Fruit fly (Drosophila melanogaster) whole organism, embryonic: Measurements from ENCODE around the gene eIF1.

Experiments
- CG10321 ChIP-seq: fragments of 200-800 bp; sonication (Bioruptor generic); IDR thresholded peaks from 2 replicates; pipeline ENCODE4 v1.3.6; 2022; ENCODE audit warnings: missing biosample characterization, missing genetic modification characterization
- CG14710 ChIP-seq: fragments of 200-800 bp; sonication (Bioruptor generic); optimal IDR thresholded peaks from 3 replicates; lab custom pipeline; 2019; ENCODE audit warnings: missing biosample characterization, mild to moderate bottlenecking, missing genetic modification characterization, moderate library complexity
- CG15479 ChIP-seq: fragments of 200-800 bp; sonication (Bioruptor generic); optimal IDR thresholded peaks from 3 replicates; lab custom pipeline; 2019; ENCODE audit warnings: missing biosample characterization, mild to moderate bottlenecking, missing genetic modification characterization, moderate library complexity
- CG16815 ChIP-seq: fragments of 200-800 bp; sonication (Bioruptor generic); optimal IDR thresholded peaks from 3 replicates; lab custom pipeline; 2017; ENCODE audit warnings: missing biosample characterization, mild to moderate bottlenecking, missing genetic modification characterization
- CG16863 ChIP-seq: fragments of 200-800 bp; sonication (Bioruptor generic); optimal IDR thresholded peaks from 3 replicates; lab custom pipeline; 2016; ENCODE audit warnings: missing biosample characterization, missing genetic modification characterization
- CG17612 ChIP-seq: fragments of 200-800 bp; sonication (Bioruptor generic); IDR thresholded peaks from 2 replicates; pipeline ENCODE4 v1.3.6; 2022; ENCODE audit warnings: missing biosample characterization, missing genetic modification characterization
- CG2199 ChIP-seq: fragments of 200-800 bp; sonication (Bioruptor generic); IDR thresholded peaks from 3 replicates; pipeline ENCODE4 v1.3.6; 2022; ENCODE audit warnings: missing biosample characterization, missing genetic modification characterization
- CG30403 ChIP-seq: fragments of 200-800 bp; sonication (Bioruptor generic); optimal IDR thresholded peaks from 3 replicates; lab custom pipeline; 2016; ENCODE audit warnings: missing biosample characterization, missing genetic modification characterization
- CG30431 ChIP-seq: fragments of 200-800 bp; sonication (Bioruptor generic); optimal IDR thresholded peaks from 2 replicates; lab custom pipeline; 2017; ENCODE audit warnings: missing biosample characterization, missing genetic modification characterization
- CG33213 ChIP-seq: fragments of 200-800 bp; sonication (Bioruptor generic); optimal IDR thresholded peaks from 3 replicates; lab custom pipeline; 2016; ENCODE audit warnings: missing biosample characterization, missing genetic modification characterization
- CG34422 ChIP-seq: fragments of 200-800 bp; sonication (Bioruptor generic); IDR thresholded peaks from 3 replicates; pipeline ENCODE4 v1.3.6; 2022; ENCODE audit warnings: missing biosample characterization, missing genetic modification characterization
- CG5180 ChIP-seq: fragments of 200-800 bp; sonication (Bioruptor generic); optimal IDR thresholded peaks from 3 replicates; lab custom pipeline; 2017; ENCODE audit warnings: missing biosample characterization, missing genetic modification characterization, mild to moderate bottlenecking, moderate library complexity, missing genetic modification reagents
- CG6854 ChIP-seq: fragments of 200-800 bp; sonication (Bioruptor generic); optimal IDR thresholded peaks from 3 replicates; lab custom pipeline; 2017; ENCODE audit warnings: missing biosample characterization, mild to moderate bottlenecking, missing genetic modification characterization
- CG7357 ChIP-seq: fragments of 200-800 bp; sonication (Bioruptor generic); IDR thresholded peaks from 3 replicates; pipeline ENCODE4 v1.3.6; 2022; ENCODE audit warnings: missing biosample characterization, missing genetic modification characterization
- CG7556 ChIP-seq: fragments of 200-800 bp; sonication (Bioruptor generic); optimal IDR thresholded peaks from 2 replicates; lab custom pipeline; 2017; ENCODE audit warnings: missing biosample characterization, mild to moderate bottlenecking, missing genetic modification characterization
- CG7987 ChIP-seq: fragments of 200-800 bp; sonication (Bioruptor generic); optimal IDR thresholded peaks from 2 replicates; lab custom pipeline; 2018; ENCODE audit warnings: missing biosample characterization, mild to moderate bottlenecking, missing genetic modification characterization, moderate library complexity
- CG9932 ChIP-seq: fragments of 200-800 bp; sonication (Bioruptor generic); IDR thresholded peaks from 2 replicates; pipeline ENCODE4 v1.3.6; 2022; ENCODE audit warnings: missing biosample characterization, missing genetic modification characterization
- CTCF ChIP-seq: fragments of 200-800 bp; sonication (Bioruptor generic); optimal IDR thresholded peaks from 2 replicates; lab custom pipeline; 2017; ENCODE audit warnings: missing biosample characterization, mild to moderate bottlenecking, missing genetic modification characterization, moderate library complexity
- D19A ChIP-seq: fragments of 200-800 bp; optimal IDR thresholded peaks from 3 replicates; lab custom pipeline; 2019; ENCODE audit warnings: missing biosample characterization, mild to moderate bottlenecking, missing genetic modification characterization, moderate library complexity
- Doc3 ChIP-seq: fragments of 200-800 bp; sonication (Bioruptor generic); IDR thresholded peaks from 3 replicates; pipeline ENCODE4 v1.3.6; 2022; ENCODE audit warnings: missing biosample characterization, missing genetic modification characterization; ENCODE audit not compliant: partially characterized antibody
- Fer2 ChIP-seq: fragments of 200-800 bp; sonication (Bioruptor generic); optimal IDR thresholded peaks from 2 replicates; lab custom pipeline; 2018; ENCODE audit warnings: missing biosample characterization, mild to moderate bottlenecking, missing genetic modification characterization, moderate library complexity
- H15 ChIP-seq: fragments of 200-800 bp; sonication (Bioruptor generic); IDR thresholded peaks from 3 replicates; pipeline ENCODE4 v1.3.6; 2022; ENCODE audit warnings: missing biosample characterization, missing genetic modification characterization
- HLH54F ChIP-seq: fragments of 200-800 bp; sonication (Bioruptor generic); optimal IDR thresholded peaks from 3 replicates; lab custom pipeline; 2016; ENCODE audit warnings: missing biosample characterization, missing genetic modification characterization
- Hr3 ChIP-seq: fragments of 200-800 bp; sonication (Bioruptor generic); optimal IDR thresholded peaks from 3 replicates; lab custom pipeline; 2016; ENCODE audit warnings: missing biosample characterization, missing genetic modification characterization
- Kr ChIP-seq: fragments of 200-800 bp; sonication (Bioruptor generic); optimal IDR thresholded peaks from 2 replicates; lab custom pipeline; 2017; ENCODE audit warnings: missing biosample characterization, mild to moderate bottlenecking, missing genetic modification characterization
- Lpt ChIP-seq: fragments of >200 bp; optimal IDR thresholded peaks from 2 replicates; lab custom pipeline; 2018; ENCODE audit warnings: missing biosample characterization, missing genetic modification characterization
- Med ChIP-seq: fragments of 200-800 bp; sonication (Bioruptor generic); peaks from one replicate; lab custom pipeline; 2016; ENCODE audit warnings: missing biosample characterization, missing genetic modification characterization, mild to moderate bottlenecking, inconsistent platforms, moderate library complexity
- NFAT ChIP-seq: fragments of 200-800 bp; sonication (Bioruptor generic); IDR thresholded peaks from 2 replicates; pipeline ENCODE4 v1.3.6; 2022; ENCODE audit warnings: missing biosample characterization, missing genetic modification characterization
- Nf-YC ChIP-seq: fragments of 200-800 bp; optimal IDR thresholded peaks from 3 replicates; lab custom pipeline; 2019; ENCODE audit warnings: missing biosample characterization, mild to moderate bottlenecking, missing genetic modification characterization, moderate library complexity
- Oaz ChIP-seq: fragments of 200-800 bp; sonication (Bioruptor generic); IDR thresholded peaks from 2 replicates; pipeline ENCODE4 v1.3.6; 2022; ENCODE audit warnings: missing biosample characterization, missing genetic modification characterization
- Ptx1 ChIP-seq: fragments of 200-800 bp; sonication (Bioruptor generic); IDR thresholded peaks from 2 replicates; pipeline ENCODE4 v1.3.6; 2022; ENCODE audit warnings: missing biosample characterization, missing genetic modification characterization
- Six4 ChIP-seq: fragments of 200-800 bp; sonication (Bioruptor generic); optimal IDR thresholded peaks from 2 replicates; lab custom pipeline; 2016; ENCODE audit warnings: missing biosample characterization, missing genetic modification characterization
- Taf1 ChIP-seq: fragments of 200-800 bp; sonication (Bioruptor generic); IDR thresholded peaks from 2 replicates; pipeline ENCODE4 v1.3.6; 2022; ENCODE audit warnings: missing biosample characterization, missing genetic modification characterization
- Vsx1 ChIP-seq: fragments of 200-800 bp; sonication (Bioruptor generic); optimal IDR thresholded peaks from 2 replicates; lab custom pipeline; 2017; ENCODE audit warnings: missing biosample characterization, mild to moderate bottlenecking, missing genetic modification characterization, missing genetic modification reagents
- Xbp1 ChIP-seq: fragments of 200-800 bp; sonication (Bioruptor generic); optimal IDR thresholded peaks from 3 replicates; lab custom pipeline; 2016; ENCODE audit warnings: missing biosample characterization, mild to moderate bottlenecking, missing genetic modification characterization
- ac ChIP-seq: fragments of 200-800 bp; sonication (Bioruptor generic); optimal IDR thresholded peaks from 3 replicates; lab custom pipeline; 2017; ENCODE audit warnings: missing biosample characterization, mild to moderate bottlenecking, missing genetic modification characterization
- bab2 ChIP-seq: fragments of 200-800 bp; sonication (Bioruptor generic); optimal IDR thresholded peaks from 2 replicates; lab custom pipeline; 2016; ENCODE audit warnings: missing biosample characterization, missing genetic modification characterization
- btn ChIP-seq: fragments of 200-800 bp; sonication (Bioruptor generic); optimal IDR thresholded peaks from 2 replicates; lab custom pipeline; 2016; ENCODE audit warnings: missing biosample characterization, missing genetic modification characterization
- crol ChIP-seq: fragments of 200-800 bp; sonication (Bioruptor generic); IDR thresholded peaks from 2 replicates; pipeline ENCODE4 v1.3.6; 2022; ENCODE audit warnings: missing biosample characterization, missing genetic modification characterization
- da ChIP-seq: fragments of 200-800 bp; sonication (Bioruptor generic); optimal IDR thresholded peaks from 2 replicates; lab custom pipeline; 2016; ENCODE audit warnings: missing biosample characterization, missing genetic modification characterization
- danr ChIP-seq: fragments of 200-800 bp; sonication (Bioruptor generic); IDR thresholded peaks from 2 replicates; pipeline ENCODE4 v1.3.6; 2022; ENCODE audit warnings: missing biosample characterization, missing genetic modification characterization
- dmrt99B ChIP-seq: fragments of 200-800 bp; sonication (Bioruptor generic); optimal IDR thresholded peaks from 2 replicates; lab custom pipeline; 2018; ENCODE audit warnings: missing biosample characterization, mild to moderate bottlenecking, missing genetic modification characterization, moderate library complexity
- fru ChIP-seq: fragments of >200 bp; optimal IDR thresholded peaks from 2 replicates; lab custom pipeline; 2017
- insv ChIP-seq, 2 experiments: fragments of 200-800 bp; sonication (Bioruptor generic); optimal IDR thresholded peaks; 3 replicates each; lab custom pipeline; 2016 to 2018; ENCODE audit warnings: missing biosample characterization in 2 of 2, missing genetic modification characterization in 2 of 2
- nerfin-2 ChIP-seq: fragments of 200-800 bp; sonication (Bioruptor generic); IDR thresholded peaks from 2 replicates; pipeline ENCODE4 v1.3.6; 2022; ENCODE audit warnings: missing biosample characterization, missing genetic modification characterization; ENCODE audit not compliant: partially characterized antibody
- pan ChIP-seq, 4 experiments: fragments of >200 bp in 3 of 4; fragments of 200-800 bp in 1 of 4; sonication (Bioruptor generic) in 1 of 4; optimal IDR thresholded peaks in 3 of 4; IDR thresholded peaks in 1 of 4; 2 replicates each; pipeline versions ENCODE4 v1.3.6 to Lab custom; 2017 to 2022; ENCODE audit warnings: missing biosample characterization in 2 of 4, missing genetic modification characterization in 2 of 4, mixed read lengths in 1 of 4
- phol ChIP-seq: fragments of 200-800 bp; sonication (Bioruptor generic); optimal IDR thresholded peaks from 3 replicates; lab custom pipeline; 2018; ENCODE audit warnings: missing biosample characterization, mild to moderate bottlenecking, missing genetic modification characterization, moderate library complexity
- sr ChIP-seq: fragments of 200-800 bp; sonication (Bioruptor generic); IDR thresholded peaks from 3 replicates; pipeline ENCODE4 v1.3.6; 2022; ENCODE audit warnings: missing biosample characterization, missing genetic modification characterization
- stwl ChIP-seq: fragments of 200-800 bp; sonication (Bioruptor generic); optimal IDR thresholded peaks from 3 replicates; lab custom pipeline; 2018; ENCODE audit warnings: missing biosample characterization, mild to moderate bottlenecking, missing genetic modification characterization, moderate library complexity
- tx ChIP-seq: fragments of 200-800 bp; sonication (Bioruptor generic); optimal IDR thresholded peaks from 2 replicates; lab custom pipeline; 2016; ENCODE audit warnings: missing biosample characterization, missing genetic modification characterization

The eIF1 gene

DNA sequence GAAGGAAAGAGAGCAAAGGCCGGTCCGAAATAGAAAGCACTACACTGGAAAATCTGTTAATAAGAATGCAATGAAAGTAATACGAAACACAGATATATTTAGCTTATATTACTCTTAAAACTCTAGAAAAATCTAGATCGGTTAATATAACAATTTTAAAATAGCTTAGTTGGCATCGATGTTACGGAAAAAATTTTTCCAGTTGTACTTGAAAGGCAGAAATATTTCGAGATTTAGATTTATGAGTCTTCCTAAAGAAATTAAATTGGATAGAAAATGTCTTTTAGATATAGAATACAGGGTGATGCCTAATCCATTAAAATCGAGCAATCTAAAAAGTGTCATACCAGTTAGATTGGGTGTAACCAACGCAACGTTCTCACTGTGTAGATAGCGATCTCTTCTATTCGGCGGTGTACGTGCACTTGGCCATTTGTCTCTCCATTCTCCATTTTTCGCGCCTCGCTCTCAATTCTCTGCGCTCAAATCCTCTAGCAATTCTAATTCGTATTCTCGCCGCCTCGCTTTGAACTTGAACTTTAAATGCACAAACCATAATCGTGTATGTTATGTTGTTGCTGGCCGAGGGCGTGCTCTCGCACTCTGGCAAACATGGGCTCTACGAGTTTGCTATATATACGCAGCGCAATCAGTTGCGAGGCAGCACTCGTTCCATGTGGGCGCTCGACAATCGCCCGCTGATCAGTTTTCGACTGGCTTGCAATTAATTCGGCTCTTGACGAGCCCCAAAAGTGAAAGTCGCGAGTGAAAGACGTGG is 27.0 kb downstream of the eIF1 start (continued):
- TF ChIP-seq danr (GFP tag; lab: Robert Waterston, UW), result peak; percentile 83
- peak; percentile 19 to 69 for TF ChIP-seq insv (GFP tag; optimal IDR thresholded peaks at IDR 0.05; lab: Kevin White, UChicago)
- TF ChIP-seq H15 (GFP tag; lab: Robert Waterston, UW), result peak; percentile 88
- peak; percentile 88 for TF ChIP-seq Ptx1
- no peak; the same call in 1 of the 2 replicates for TF ChIP-seq CG17612 (GFP tag; lab: Robert Waterston, UW)
- peak; percentile 94 for TF ChIP-seq Six4 (GFP tag; lab: Kevin White, UChicago)
- TF ChIP-seq CG5180 (GFP tag; lab: Kevin White, UChicago), result peak; percentile 81
- peak; percentile 87 for TF ChIP-seq CG9932
- no peak for TF ChIP-seq crol (GFP tag; lab: Robert Waterston, UW)
- TF ChIP-seq CG10321 (GFP tag; lab: Robert Waterston, UW), result peak; percentile 29; the same call in 1 of the 2 replicates
- TF ChIP-seq Vsx1 (GFP tag; lab: Kevin White, UChicago), result peak; percentile 83
- peak; percentile 96 for TF ChIP-seq CG16863 (GFP tag; lab: Kevin White, UChicago)
- TF ChIP-seq Lpt (GFP tag; lab: Kevin White, UChicago), result no peak
- TF ChIP-seq Hr3 (GFP tag; lab: Kevin White, UChicago), result peak; percentile 96
- TF ChIP-seq CG16815 (GFP tag; lab: Kevin White, UChicago), result peak; percentile 97
- TF ChIP-seq D19A (tag; lab: Kevin White, UChicago), result peak; percentile 90
- no peak for TF ChIP-seq fru (lab: Kevin White, UChicago)
- peak; percentile 90 for TF ChIP-seq CG6854 (GFP tag; lab: Kevin White, UChicago)
- peak; percentile 12 for TF ChIP-seq CG15479 (GFP tag; lab: Kevin White, UChicago)
- TF ChIP-seq btn (GFP tag; lab: Kevin White, UChicago), result peak; percentile 86
- no peak for TF ChIP-seq Doc3
- TF ChIP-seq CG14710 (tag; lab: Kevin White, UChicago), result peak; percentile 96
- peak; percentile 94 for TF ChIP-seq CG30431
- no peak for TF ChIP-seq pan (optimal IDR thresholded peaks at IDR 0.05; lab: Kevin White, UChicago)
- peak in 1 of 2 experiments; percentile 75 for TF ChIP-seq pan (GFP tag; optimal IDR thresholded peaks at IDR 0.05 in 1 of 2, IDR thresholded peaks at IDR 0.05 in 1 of 2)
- peak; percentile 93 for TF ChIP-seq bab2 (GFP tag; lab: Kevin White, UChicago)
- TF ChIP-seq Oaz (GFP tag; lab: Robert Waterston, UW), result peak; percentile 66
- TF ChIP-seq CG7357 (GFP tag; lab: Robert Waterston, UW), result peak; percentile 86
- TF ChIP-seq sr (GFP tag; lab: Robert Waterston, UW), result no peak
- peak; percentile 59 for TF ChIP-seq CTCF
- TF ChIP-seq phol (tag; lab: Kevin White, UChicago), result peak; percentile 96
- TF ChIP-seq Nf-YC (tag; lab: Kevin White, UChicago), result peak; percentile 86
- TF ChIP-seq CG33213 (GFP tag; lab: Kevin White, UChicago), result peak; percentile 87
- TF ChIP-seq dmrt99B (tag; lab: Kevin White, UChicago), result peak; percentile 96
- TF ChIP-seq Kr (GFP tag; lab: Kevin White, UChicago), result peak; percentile 15
- no peak for TF ChIP-seq nerfin-2 (GFP tag; lab: Robert Waterston, UW)
- peak; percentile 96 for TF ChIP-seq Xbp1 (GFP tag; lab: Kevin White, UChicago)
- peak; percentile 98 for TF ChIP-seq CG30403 (GFP tag; lab: Kevin White, UChicago)
- peak; percentile 78; the same call in 1 of the 2 replicates for TF ChIP-seq Taf1 (GFP tag; lab: Robert Waterston, UW)
- TF ChIP-seq ac, result peak; percentile 45
- TF ChIP-seq CG7987 (GFP tag; lab: Kevin White, UChicago), result peak; percentile 46
- peak; percentile 83 for TF ChIP-seq NFAT (GFP tag; lab: Robert Waterston, UW)
- peak; percentile 97 for TF ChIP-seq CG7556 (GFP tag; lab: Kevin White, UChicago)
- TF ChIP-seq CG34422, result peak; percentile 79; the same call in 2 of the 3 replicates
- no peak for TF ChIP-seq stwl (tag; lab: Kevin White, UChicago)
- TF ChIP-seq tx, result peak; percentile 95
- TF ChIP-seq Fer2 (tag; lab: Kevin White, UChicago), result peak; percentile 80
- peak; percentile 97 for TF ChIP-seq Med (GFP tag; lab: Kevin White, UChicago)
- no peak for TF ChIP-seq CG2199 (GFP tag; lab: Robert Waterston, UW)
- peak; percentile 95 for TF ChIP-seq HLH54F (GFP tag; lab: Kevin White, UChicago)
- peak; percentile 84 for TF ChIP-seq da (GFP tag; lab: Kevin White, UChicago)
